Fruit fly (Drosophila melanogaster) whole organism: ENCODE measurements around the gene beat-IIIc.

ENCODE experiments used
- CG8478 ChIP-seq: fragments of >200 bp; optimal IDR thresholded peaks from 2 replicates; lab custom pipeline; 2018; ENCODE audit warnings: inconsistent platforms
- Dll ChIP-seq: fragments of >200 bp; optimal IDR thresholded peaks from 2 replicates; lab custom pipeline; 2017
- EcR ChIP-seq, 2 experiments: fragments of >200 bp; optimal IDR thresholded peaks; 2 replicates each; lab custom pipeline; 2017; ENCODE audit warnings: missing biosample characterization in 2 of 2, missing genetic modification characterization in 2 of 2, missing genetic modification reagents in 2 of 2
- pan ChIP-seq: fragments of >200 bp; optimal IDR thresholded peaks from 2 replicates; lab custom pipeline; 2017
- psq ChIP-seq: fragments of >200 bp; optimal IDR thresholded peaks from 2 replicates; lab custom pipeline; 2017
- usp ChIP-seq: fragments of >200 bp; optimal IDR thresholded peaks from 2 replicates; lab custom pipeline; 2017; ENCODE audit warnings: missing biosample characterization, missing genetic modification characterization, mixed read lengths

beat-IIIc gene

dm6 chr2L:17228119-17228518 is 32.4 kb downstream of the beat-IIIc start:
- TF ChIP-seq Dll (lab: Kevin White, UChicago) = no peak
- no peak for TF ChIP-seq usp (GFP tag; lab: Kevin White, UChicago)
- no peak for TF ChIP-seq pan
- TF ChIP-seq EcR (GFP tag; optimal IDR thresholded peaks at IDR 0.05; lab: Kevin White, UChicago) = no peak
- TF ChIP-seq psq = no peak
- TF ChIP-seq CG8478 (lab: Kevin White, UChicago) = no peak

dm6 chr2L:17227102-17227501 is 33.4 kb downstream of the beat-IIIc start:
- TF ChIP-seq pan (no peak), Dll (lab: Kevin White, UChicago) (no peak), EcR (GFP tag; optimal IDR thresholded peaks at IDR 0.05; lab: Kevin White, UChicago) (no peak), psq (no peak), usp (GFP tag; lab: Kevin White, UChicago) (no peak), CG8478 (lab: Kevin White, UChicago) (no peak)

- TF ChIP-seq CG8478 (lab: Kevin White, UChicago) (no peak), pan (no peak), EcR (GFP tag; optimal IDR thresholded peaks at IDR 0.05; lab: Kevin White, UChicago) (no peak), usp (GFP tag; lab: Kevin White, UChicago) (no peak), Dll (lab: Kevin White, UChicago) (no peak), psq (no peak)
Measured at dm6 chr2L:17223493-17223892, 37.0 kb downstream of the beat-IIIc start.

dm6 chr2L:17222176-17222575 is 38.4 kb downstream of the beat-IIIc start:
- TF ChIP-seq Dll (lab: Kevin White, UChicago) (no peak), usp (GFP tag; lab: Kevin White, UChicago) (no peak), psq (no peak), CG8478 (lab: Kevin White, UChicago) (no peak), EcR (GFP tag; optimal IDR thresholded peaks at IDR 0.05; lab: Kevin White, UChicago) (no peak), pan (no peak)

dm6 chr2L:17221462-17221861 is 39.1 kb downstream of the beat-IIIc start:
- TF ChIP-seq CG8478 (lab: Kevin White, UChicago) (no peak), pan (no peak), usp (GFP tag; lab: Kevin White, UChicago) (no peak), psq (no peak), EcR (GFP tag; optimal IDR thresholded peaks at IDR 0.05; lab: Kevin White, UChicago) (no peak), Dll (lab: Kevin White, UChicago) (no peak)

- no peak for TF ChIP-seq EcR (GFP tag; optimal IDR thresholded peaks at IDR 0.05; lab: Kevin White, UChicago)
- TF ChIP-seq CG8478 (lab: Kevin White, UChicago) = no peak
- TF ChIP-seq pan = no peak
- no peak for TF ChIP-seq psq
- TF ChIP-seq Dll (lab: Kevin White, UChicago) = no peak
- no peak for TF ChIP-seq usp (GFP tag; lab: Kevin White, UChicago)
Measured at dm6 chr2L:17216847-17217246, 43.7 kb downstream of the beat-IIIc start.

dm6 chr2L:17207072-17207471 is 53.5 kb downstream of the beat-IIIc start:
- no peak for TF ChIP-seq pan
- TF ChIP-seq psq = no peak
- no peak for TF ChIP-seq Dll (lab: Kevin White, UChicago)
- no peak for TF ChIP-seq CG8478 (lab: Kevin White, UChicago)
- TF ChIP-seq usp (GFP tag; lab: Kevin White, UChicago) = no peak
- no peak for TF ChIP-seq EcR (GFP tag; optimal IDR thresholded peaks at IDR 0.05; lab: Kevin White, UChicago)

dm6 chr2L:17203833-17204232 is 56.7 kb downstream of the beat-IIIc start:
- TF ChIP-seq Dll (lab: Kevin White, UChicago) = no peak
- TF ChIP-seq CG8478 (lab: Kevin White, UChicago) = no peak
- TF ChIP-seq EcR (GFP tag; optimal IDR thresholded peaks at IDR 0.05; lab: Kevin White, UChicago) = no peak
- no peak for TF ChIP-seq usp (GFP tag; lab: Kevin White, UChicago)
- no peak for TF ChIP-seq pan
- no peak for TF ChIP-seq psq

- TF ChIP-seq usp (GFP tag; lab: Kevin White, UChicago) (no peak), CG8478 (lab: Kevin White, UChicago) (no peak), psq (no peak), Dll (lab: Kevin White, UChicago) (no peak), EcR (GFP tag; optimal IDR thresholded peaks at IDR 0.05; lab: Kevin White, UChicago) (no peak), pan (no peak)
Measured at dm6 chr2L:17201777-17202176, 58.8 kb downstream of the beat-IIIc start.

- no peak for TF ChIP-seq Dll (lab: Kevin White, UChicago)
- TF ChIP-seq EcR (GFP tag; optimal IDR thresholded peaks at IDR 0.05; lab: Kevin White, UChicago) = no peak
- no peak for TF ChIP-seq pan
- no peak for TF ChIP-seq psq
- TF ChIP-seq usp (GFP tag; lab: Kevin White, UChicago) = no peak
- no peak for TF ChIP-seq CG8478 (lab: Kevin White, UChicago)
Measured at dm6 chr2L:17195197-17195596, 65.3 kb downstream of the beat-IIIc start.

dm6 chr2L:17181638-17182037 is 78.9 kb downstream of the beat-IIIc start, which contains the start of gene Grl36a:
Grl36a (plus strand) TSS chr2L:17181938.
- no peak for TF ChIP-seq usp (GFP tag; lab: Kevin White, UChicago)
- TF ChIP-seq psq = no peak
- TF ChIP-seq Dll (lab: Kevin White, UChicago) = no peak
- TF ChIP-seq EcR (GFP tag; optimal IDR thresholded peaks at IDR 0.05; lab: Kevin White, UChicago) = no peak
- no peak for TF ChIP-seq CG8478 (lab: Kevin White, UChicago)
- no peak for TF ChIP-seq pan

- no peak for TF ChIP-seq Dll (lab: Kevin White, UChicago)
- TF ChIP-seq pan = no peak
- no peak for TF ChIP-seq CG8478 (lab: Kevin White, UChicago)
- TF ChIP-seq psq = no peak
- no peak for TF ChIP-seq EcR (GFP tag; optimal IDR thresholded peaks at IDR 0.05; lab: Kevin White, UChicago)
- no peak for TF ChIP-seq usp (GFP tag; lab: Kevin White, UChicago)
Measured at dm6 chr2L:17180038-17180437, 80.5 kb downstream of the beat-IIIc start, which contains the start of gene Gr36c. Gr36c (plus strand) TSS chr2L:17180338.

dm6 chr2L:17178472-17178871 is 82.1 kb downstream of the beat-IIIc start, which contains the start of gene Gr36b:
Gr36b (plus strand) TSS chr2L:17178772.
- TF ChIP-seq psq (no peak), pan (no peak), usp (GFP tag; lab: Kevin White, UChicago) (no peak), Dll (lab: Kevin White, UChicago) (no peak), EcR (GFP tag; optimal IDR thresholded peaks at IDR 0.05; lab: Kevin White, UChicago) (no peak), CG8478 (lab: Kevin White, UChicago) (no peak)
